3 worm cellular contexts compared by ENCODE assay signal in the genomic region with DNA sequence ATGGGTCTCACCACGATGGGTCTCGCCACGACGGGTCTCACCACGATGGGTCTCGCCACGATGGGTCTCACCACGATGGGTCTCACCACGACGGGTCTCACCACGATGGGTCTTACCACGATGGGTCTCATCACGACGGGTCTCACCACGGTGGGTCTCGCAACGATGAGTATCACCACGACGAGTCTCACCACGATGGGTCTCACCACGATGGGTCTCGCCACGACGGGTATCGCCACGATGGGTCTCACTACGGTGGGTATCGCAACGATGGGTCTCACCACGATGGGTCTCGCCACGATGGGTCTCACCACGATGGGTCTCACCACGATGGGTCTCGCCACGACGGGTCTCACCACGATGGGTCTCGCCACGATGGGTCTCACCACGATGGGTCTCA.
A peak's percentile ranks its signal among the peaks of the same experiment; 100 is the strongest.
TF ChIP-seq lines count a peak whose summit lies in the region.

No protein-coding gene starts in this region.

TF ChIP-seq in whole organism, L4 larva, 104 proteins besides CTCF, POLR2A, EP300 and RAD21:
- peak; percentile 10; the same call in 1 of the 2 replicates for TF ChIP-seq snpc-1.2 (GFP tag; IDR thresholded peaks at IDR 0.05; lab: Robert Waterston, UW)
- TF ChIP-seq php-3 (GFP tag; IDR thresholded peaks at IDR 0.05; lab: Robert Waterston, UW) = peak; percentile 36; the same call in 1 of the 2 replicates
- TF ChIP-seq set-16 (GFP tag; IDR thresholded peaks at IDR 0.05; lab: Robert Waterston, UW) = peak; percentile 84
- TF ChIP-seq lim-7 (GFP tag; IDR thresholded peaks at IDR 0.05; lab: Robert Waterston, UW) = 0 out of 2 replicates have a peak, but pooled peaks have one; percentile 9

TF ChIP-seq in whole organism, midembryonic, 9 proteins besides CTCF, POLR2A, EP300 and RAD21:
- peak; percentile 35; the same call in 1 of the 2 replicates for TF ChIP-seq klf-2 (GFP tag; conservative IDR thresholded peaks at IDR 0.05; lab: Robert Waterston, UW)

TF ChIP-seq in whole organism, young adult, 124 proteins besides CTCF, POLR2A, EP300 and RAD21:
- TF ChIP-seq F37B4.10 (GFP tag; IDR thresholded peaks at IDR 0.05; lab: Robert Waterston, UW) (0 out of 2 replicates have a peak, but pooled peaks have one; percentile 1), zfh-2 (GFP tag; conservative IDR thresholded peaks at IDR 0.05; lab: Robert Waterston, UW) (peak; percentile 32; the same call in 1 of the 2 replicates), madf-3 (GFP tag; IDR thresholded peaks at IDR 0.05; lab: Robert Waterston, UW) (0 out of 2 replicates have a peak, but pooled peaks have one; percentile 6), lsl-1 (GFP tag; optimal IDR thresholded peaks at IDR 0.05; lab: Kevin White, UChicago) (peak; percentile 17), F33H1.4 (GFP tag; IDR thresholded peaks at IDR 0.05; lab: Robert Waterston, UW) (peak; percentile 62)
